Fruit fly (Drosophila melanogaster) whole organism, embryonic: ENCODE results near the gene CG43447.

Experiments used
- Asciz ChIP-seq: fragments of 200-800 bp; sonication (Bioruptor generic); optimal IDR thresholded peaks from 2 replicates; lab custom pipeline; 2017; ENCODE audit warnings: missing biosample characterization, mild to moderate bottlenecking, missing genetic modification characterization, missing genetic modification reagents
- Awh ChIP-seq: fragments of 200-800 bp; sonication (Bioruptor generic); IDR thresholded peaks from 2 replicates; pipeline ENCODE4, ENCODE4 v1.3.6; 2022; ENCODE audit warnings: missing biosample characterization, missing genetic modification characterization
- B-H1 ChIP-seq: fragments of 200-800 bp; sonication (Bioruptor generic); IDR thresholded peaks from 3 replicates; pipeline ENCODE4 v1.3.6; 2022; ENCODE audit warnings: missing biosample characterization, missing genetic modification characterization
- Bdp1 ChIP-seq: fragments of 200-800 bp; sonication (Bioruptor generic); optimal IDR thresholded peaks from 3 replicates; lab custom pipeline; 2016; ENCODE audit warnings: missing biosample characterization, missing genetic modification characterization
- CG10979 ChIP-seq: fragments of 200-800 bp; sonication (Bioruptor generic); optimal IDR thresholded peaks from 2 replicates; lab custom pipeline; 2018; ENCODE audit warnings: missing biosample characterization, mild to moderate bottlenecking, missing genetic modification characterization, moderate library complexity
- CG11085 ChIP-seq: fragments of 200-800 bp; sonication (Bioruptor generic); IDR thresholded peaks from 2 replicates; pipeline ENCODE4 v1.3.6; 2022; ENCODE audit warnings: missing biosample characterization, missing genetic modification characterization
- CG15514 ChIP-seq: fragments of 200-800 bp; sonication (Bioruptor generic); optimal IDR thresholded peaks from 3 replicates; lab custom pipeline; 2017; ENCODE audit warnings: missing biosample characterization, missing genetic modification characterization, mild to moderate bottlenecking, moderate library complexity, missing genetic modification reagents
- CG1602 ChIP-seq: fragments of 200-800 bp; sonication (Bioruptor generic); optimal IDR thresholded peaks from 3 replicates; lab custom pipeline; 2016; ENCODE audit warnings: missing biosample characterization, missing genetic modification characterization
- CG16779 ChIP-seq: fragments of 200-800 bp; sonication (Bioruptor generic); IDR thresholded peaks from 2 replicates; pipeline ENCODE4 v1.3.6; 2022; ENCODE audit warnings: missing biosample characterization, missing genetic modification characterization
- CG2875 ChIP-seq: fragments of 200-800 bp; sonication (Bioruptor generic); optimal IDR thresholded peaks from 2 replicates; lab custom pipeline; 2017; ENCODE audit warnings: missing biosample characterization, mild to moderate bottlenecking, missing genetic modification characterization, missing genetic modification reagents
- CG4282 ChIP-seq: fragments of 200-800 bp; sonication (Bioruptor generic); optimal IDR thresholded peaks from 2 replicates; lab custom pipeline; 2016; ENCODE audit warnings: missing biosample characterization, missing genetic modification characterization
- CG43689 ChIP-seq: fragments of 200-800 bp; sonication (Bioruptor generic); IDR thresholded peaks from 2 replicates; pipeline ENCODE4 v1.3.6; 2022; ENCODE audit warnings: missing biosample characterization, missing genetic modification characterization
- CG7745 ChIP-seq: fragments of 200-800 bp; sonication (Bioruptor generic); optimal IDR thresholded peaks from 2 replicates; lab custom pipeline; 2018; ENCODE audit warnings: missing biosample characterization, mild to moderate bottlenecking, missing genetic modification characterization, moderate library complexity
- CG8388 ChIP-seq: fragments of 200-800 bp; sonication (Bioruptor generic); optimal IDR thresholded peaks from 2 replicates; lab custom pipeline; 2019; ENCODE audit warnings: missing biosample characterization, mild to moderate bottlenecking, missing genetic modification characterization, moderate library complexity
- CG9215 ChIP-seq: fragments of 200-800 bp; sonication (Bioruptor generic); IDR thresholded peaks from 2 replicates; pipeline ENCODE4 v1.3.6; 2022; ENCODE audit warnings: missing biosample characterization, missing genetic modification characterization
- CG9932 ChIP-seq: fragments of 200-800 bp; sonication (Bioruptor generic); IDR thresholded peaks from 2 replicates; pipeline ENCODE4 v1.3.6; 2022; ENCODE audit warnings: missing biosample characterization, missing genetic modification characterization
- D ChIP-seq, 2 experiments: fragments of 200-800 bp in 1 of 2; fragments of >200 bp in 1 of 2; sonication (Bioruptor generic) in 1 of 2; optimal IDR thresholded peaks; 2 replicates in 1 of 2; 3 replicates in 1 of 2; lab custom pipeline; 2017; ENCODE audit warnings: mild to moderate bottlenecking in 1 of 2, missing biosample characterization in 1 of 2, missing genetic modification characterization in 1 of 2, missing genetic modification reagents in 1 of 2
- Dbx ChIP-seq: fragments of 200-800 bp; sonication (Bioruptor generic); IDR thresholded peaks from 3 replicates; pipeline ENCODE4 v1.3.6; 2022; ENCODE audit warnings: missing biosample characterization, missing genetic modification characterization
- Dref ChIP-seq: fragments of 200-800 bp; sonication (Bioruptor generic); IDR thresholded peaks from 2 replicates; pipeline ENCODE4 v1.3.6; 2022; ENCODE audit warnings: missing biosample characterization, missing genetic modification characterization
- E2f1 ChIP-seq: fragments of 200-800 bp; sonication (Bioruptor generic); IDR thresholded peaks from 2 replicates; pipeline ENCODE4 v1.3.6; 2022; ENCODE audit warnings: missing biosample characterization, missing genetic modification characterization
- Ets97D ChIP-seq: fragments of 200-800 bp; sonication (Bioruptor generic); optimal IDR thresholded peaks from 3 replicates; lab custom pipeline; 2016; ENCODE audit warnings: missing biosample characterization, missing genetic modification characterization
- H15 ChIP-seq: fragments of 200-800 bp; sonication (Bioruptor generic); IDR thresholded peaks from 3 replicates; pipeline ENCODE4 v1.3.6; 2022; ENCODE audit warnings: missing biosample characterization, missing genetic modification characterization
- HLH4C ChIP-seq: fragments of 200-800 bp; sonication (Bioruptor generic); IDR thresholded peaks from 3 replicates; pipeline ENCODE4 v1.3.6; 2022; ENCODE audit warnings: missing biosample characterization, missing genetic modification characterization; ENCODE audit not compliant: partially characterized antibody
- HLH54F ChIP-seq: fragments of 200-800 bp; sonication (Bioruptor generic); optimal IDR thresholded peaks from 3 replicates; lab custom pipeline; 2016; ENCODE audit warnings: missing biosample characterization, missing genetic modification characterization
- Hmr ChIP-seq: fragments of 200-800 bp; sonication (Bioruptor generic); optimal IDR thresholded peaks from 3 replicates; lab custom pipeline; 2017; ENCODE audit warnings: mild to moderate bottlenecking, missing biosample characterization, missing genetic modification reagents, missing genetic modification characterization
- Opbp ChIP-seq: fragments of 200-800 bp; sonication (Bioruptor generic); IDR thresholded peaks from 3 replicates; pipeline ENCODE4 v1.3.6; 2022; ENCODE audit warnings: missing biosample characterization, missing genetic modification characterization; ENCODE audit not compliant: partially characterized antibody
- bab2 ChIP-seq: fragments of 200-800 bp; sonication (Bioruptor generic); optimal IDR thresholded peaks from 2 replicates; lab custom pipeline; 2016; ENCODE audit warnings: missing biosample characterization, missing genetic modification characterization
- bowl ChIP-seq: fragments of 200-800 bp; sonication (Bioruptor generic); IDR thresholded peaks from 2 replicates; pipeline ENCODE4 v1.3.6; 2022; ENCODE audit warnings: missing biosample characterization, missing genetic modification characterization
- caup ChIP-seq: fragments of 200-800 bp; sonication (Bioruptor generic); optimal IDR thresholded peaks from 3 replicates; lab custom pipeline; 2017; ENCODE audit warnings: missing biosample characterization, mild to moderate bottlenecking, missing genetic modification characterization, moderate library complexity; ENCODE audit not compliant: severe bottlenecking
- dimm ChIP-seq: fragments of 200-800 bp; sonication (Bioruptor generic); IDR thresholded peaks from 2 replicates; pipeline ENCODE4 v1.3.6; 2022; ENCODE audit warnings: missing biosample characterization, missing genetic modification characterization
- fd3F ChIP-seq: fragments of 200-800 bp; sonication (Bioruptor generic); optimal IDR thresholded peaks from 2 replicates; lab custom pipeline; 2018; ENCODE audit warnings: missing biosample characterization, mild to moderate bottlenecking, missing genetic modification characterization, moderate library complexity
- ftz-f1 ChIP-seq: fragments of 200-800 bp; sonication (Bioruptor generic); optimal IDR thresholded peaks from 2 replicates; lab custom pipeline; 2016; ENCODE audit warnings: missing biosample characterization, missing genetic modification characterization
- her ChIP-seq: fragments of 200-800 bp; sonication (Bioruptor generic); optimal IDR thresholded peaks from 2 replicates; lab custom pipeline; 2016; ENCODE audit warnings: missing biosample characterization, missing genetic modification characterization
- lab ChIP-seq: fragments of 200-800 bp; sonication (Bioruptor generic); optimal IDR thresholded peaks from 3 replicates; lab custom pipeline; 2017; ENCODE audit warnings: missing biosample characterization, missing genetic modification characterization, mild to moderate bottlenecking, moderate library complexity, missing genetic modification reagents
- lola ChIP-seq, 3 experiments: fragments of >200 bp in 2 of 3; fragments of 200-800 bp in 1 of 3; sonication (Bioruptor generic) in 1 of 3; optimal IDR thresholded peaks; 2 replicates each; lab custom pipeline; 2017 to 2019; ENCODE audit warnings: missing biosample characterization in 3 of 3, missing genetic modification characterization in 3 of 3, mild to moderate bottlenecking in 1 of 3, moderate library complexity in 1 of 3
- mld ChIP-seq: fragments of 200-800 bp; sonication (Bioruptor generic); IDR thresholded peaks from 3 replicates; pipeline ENCODE4 v1.3.6; 2022; ENCODE audit warnings: missing biosample characterization, missing genetic modification characterization; ENCODE audit not compliant: partially characterized antibody
- org-1 ChIP-seq: fragments of 200-800 bp; sonication (Bioruptor generic); optimal IDR thresholded peaks from 2 replicates; lab custom pipeline; 2017; ENCODE audit warnings: missing biosample characterization, missing genetic modification characterization
- p53 ChIP-seq: fragments of 200-800 bp; sonication (Bioruptor generic); optimal IDR thresholded peaks from 2 replicates; lab custom pipeline; 2016; ENCODE audit warnings: missing biosample characterization, missing genetic modification characterization
- pfk ChIP-seq: fragments of 200-800 bp; sonication (Bioruptor generic); optimal IDR thresholded peaks from 2 replicates; lab custom pipeline; 2018; ENCODE audit warnings: missing biosample characterization, mild to moderate bottlenecking, missing genetic modification characterization, moderate library complexity
- prd ChIP-seq, 3 experiments: fragments of >200 bp in 2 of 3; fragments of 200-800 bp in 1 of 3; sonication (Bioruptor generic) in 1 of 3; optimal IDR thresholded peaks in 2 of 3; IDR thresholded peaks in 1 of 3; 2 replicates in 2 of 3; 3 replicates in 1 of 3; pipeline versions ENCODE4 v1.3.6 to Lab custom; 2017 to 2022; ENCODE audit warnings: missing biosample characterization in 1 of 3, missing genetic modification characterization in 1 of 3
- psq ChIP-seq: fragments of 200-800 bp; sonication (Bioruptor generic); optimal IDR thresholded peaks from 2 replicates; lab custom pipeline; 2017; ENCODE audit warnings: missing biosample characterization, missing genetic modification characterization
- run ChIP-seq: fragments of 200-800 bp; sonication (Bioruptor generic); optimal IDR thresholded peaks from 3 replicates; lab custom pipeline; 2018; ENCODE audit warnings: missing biosample characterization, mild to moderate bottlenecking, missing genetic modification characterization
- slbo ChIP-seq: fragments of 200-800 bp; sonication (Bioruptor generic); IDR thresholded peaks from 2 replicates; pipeline ENCODE4 v1.3.6; 2022; ENCODE audit warnings: missing biosample characterization, missing genetic modification characterization
- sqz ChIP-seq: fragments of 200-800 bp; sonication (Bioruptor generic); optimal IDR thresholded peaks from 3 replicates; lab custom pipeline; 2018; ENCODE audit warnings: missing biosample characterization, mild to moderate bottlenecking, missing genetic modification characterization
- stwl ChIP-seq: fragments of 200-800 bp; sonication (Bioruptor generic); optimal IDR thresholded peaks from 3 replicates; lab custom pipeline; 2018; ENCODE audit warnings: missing biosample characterization, mild to moderate bottlenecking, missing genetic modification characterization, moderate library complexity
- sug ChIP-seq: fragments of 200-800 bp; optimal IDR thresholded peaks from 2 replicates; lab custom pipeline; 2019; ENCODE audit warnings: missing biosample characterization, mild to moderate bottlenecking, missing genetic modification characterization, moderate library complexity
- tap ChIP-seq: fragments of 200-800 bp; optimal IDR thresholded peaks from 3 replicates; lab custom pipeline; 2019; ENCODE audit warnings: missing biosample characterization, mild to moderate bottlenecking, missing genetic modification characterization, moderate library complexity
- trem ChIP-seq: fragments of 200-800 bp; optimal IDR thresholded peaks from 3 replicates; lab custom pipeline; 2019; ENCODE audit warnings: missing biosample characterization, mild to moderate bottlenecking, missing genetic modification characterization, moderate library complexity
- unpg ChIP-seq: fragments of 200-800 bp; sonication (Bioruptor generic); optimal IDR thresholded peaks from 3 replicates; lab custom pipeline; 2018; ENCODE audit warnings: missing biosample characterization, mild to moderate bottlenecking, missing genetic modification characterization, moderate library complexity

The CG43447 gene

DNA sequence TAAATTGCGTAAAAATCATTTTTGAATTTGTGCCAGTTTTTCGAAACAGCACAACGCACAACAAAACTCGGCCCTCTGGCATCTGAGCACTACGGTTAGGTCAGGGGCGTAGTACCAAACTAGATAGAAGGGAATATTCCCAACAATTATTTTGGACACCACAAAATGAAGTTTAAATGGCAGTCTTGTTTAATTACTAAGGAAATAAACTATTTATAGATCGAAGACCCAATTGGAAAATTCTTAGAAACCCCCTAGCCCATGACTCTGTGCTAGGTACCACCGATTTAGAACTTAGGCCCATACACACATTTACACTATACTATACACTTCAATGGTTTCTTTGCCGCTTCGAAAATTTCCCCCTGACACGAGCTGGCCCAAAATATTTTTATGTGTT, 33.1 kb upstream of the CG43447 start (continued):
- TF ChIP-seq CG11085 (GFP tag; lab: Robert Waterston, UW) (peak; percentile 77), CG10979 (tag; lab: Kevin White, UChicago) (no peak), CG8388 (GFP tag; lab: Kevin White, UChicago) (peak; percentile 32), her (GFP tag; lab: Kevin White, UChicago) (peak; percentile 51), bowl (GFP tag; lab: Robert Waterston, UW) (0 out of 2 replicates have a peak, but pooled peaks have one; percentile 36), H15 (GFP tag; lab: Robert Waterston, UW) (peak; percentile 80), org-1 (GFP tag; lab: Kevin White, UChicago) (peak; percentile 49), CG2875 (GFP tag; lab: Kevin White, UChicago) (peak; percentile 8), CG15514 (GFP tag; lab: Kevin White, UChicago) (peak; percentile 48), pfk (GFP tag; lab: Kevin White, UChicago) (no peak), fd3F (GFP tag; lab: Kevin White, UChicago) (peak; percentile 74), CG4282 (peak; percentile 9), CG1602 (GFP tag; lab: Kevin White, UChicago) (peak; percentile 43), CG43689 (GFP tag; lab: Robert Waterston, UW) (peak; percentile 43; the same call in 1 of the 2 replicates), Ets97D (GFP tag; lab: Kevin White, UChicago) (peak; percentile 36), p53 (GFP tag; lab: Kevin White, UChicago) (no peak), CG16779 (GFP tag; lab: Robert Waterston, UW) (peak; percentile 86), mld (GFP tag; lab: Robert Waterston, UW) (no peak), run (tag; lab: Kevin White, UChicago) (peak; percentile 14), Awh (GFP tag; lab: Robert Waterston, UW) (0 out of 2 replicates have a peak, but pooled peaks have one; percentile 38), Dbx (peak; percentile 90), sqz (GFP tag; lab: Kevin White, UChicago) (peak; percentile 33), lab (peak; percentile 84), lola (GFP tag; optimal IDR thresholded peaks at IDR 0.05; lab: Kevin White, UChicago) (no peak), trem (tag; lab: Kevin White, UChicago) (peak; percentile 1), ftz-f1 (no peak), slbo (GFP tag; lab: Robert Waterston, UW) (peak; percentile 93), HLH4C (GFP tag; lab: Robert Waterston, UW) (no peak), bab2 (GFP tag; lab: Kevin White, UChicago) (peak; percentile 75), B-H1 (peak; percentile 74), sug (tag; lab: Kevin White, UChicago) (peak; percentile 77), Bdp1 (GFP tag; lab: Kevin White, UChicago) (no peak), dimm (GFP tag; lab: Robert Waterston, UW) (no peak), HLH54F (GFP tag; lab: Kevin White, UChicago) (peak; percentile 80), Asciz (GFP tag; lab: Kevin White, UChicago) (peak; percentile 30), Dref (GFP tag; lab: Robert Waterston, UW) (peak; percentile 27; the same call in 1 of the 2 replicates), prd (optimal IDR thresholded peaks at IDR 0.05; lab: Kevin White, UChicago) (no peak), prd (GFP tag; IDR thresholded peaks at IDR 0.05; lab: Robert Waterston, UW) (peak; percentile 86), E2f1 (GFP tag; lab: Robert Waterston, UW) (peak; percentile 64), Hmr (GFP tag; lab: Kevin White, UChicago) (peak; percentile 74), D (optimal IDR thresholded peaks at IDR 0.05; lab: Kevin White, UChicago) (no peak), D (GFP tag; optimal IDR thresholded peaks at IDR 0.05; lab: Kevin White, UChicago) (no peak), CG9215 (GFP tag; lab: Robert Waterston, UW) (peak; percentile 82), CG7745 (no peak), caup (GFP tag; lab: Kevin White, UChicago) (peak; percentile 75), psq (GFP tag; lab: Kevin White, UChicago) (no peak), stwl (no peak), tap (tag; lab: Kevin White, UChicago) (peak; percentile 64), CG9932 (GFP tag; lab: Robert Waterston, UW) (peak; percentile 94), unpg (GFP tag; lab: Kevin White, UChicago) (peak; percentile 79), Opbp (no peak)
